Worm (Caenorhabditis elegans): ENCODE measurements around the gene D2023.1.

D2023.1 gene

ce11 chrV:11764373-11764954 is 24.9 kb upstream of the D2023.1 start, which contains the start of the genes F55A11.1 and syx-5 (continued):
- TF ChIP-seq lin-15B (tag; optimal IDR thresholded peaks at IDR 0.05) (peak; percentile 52), tlp-1 (tag; optimal IDR thresholded peaks at IDR 0.05) (no peak), elt-2 (tag; optimal IDR thresholded peaks at IDR 0.05) (peak; percentile 83), lin-35 (GFP tag; optimal IDR thresholded peaks at IDR 0.05) (peak; percentile 78 to 79), nhr-85 (tag) (peak; percentile 98), ama-1 (optimal IDR thresholded peaks at IDR 0.05) (no peak), zag-1 (tag; optimal IDR thresholded peaks at IDR 0.05) (no peak), efl-3 (GFP tag; optimal IDR thresholded peaks at IDR 0.05) (peak; percentile 81), snu-23 (GFP tag; optimal IDR thresholded peaks at IDR 0.05) (peak; percentile 97), aha-1 (tag; optimal IDR thresholded peaks at IDR 0.05) (no peak), fkh-10 (GFP tag; optimal IDR thresholded peaks at IDR 0.05) (peak; percentile 52), dsc-1 (tag; optimal IDR thresholded peaks at IDR 0.05) (peak; percentile 98), hlh-17 (GFP tag; optimal IDR thresholded peaks at IDR 0.05; ENCODE audit: borderline replicate concordance) (no peak), ceh-8 (GFP tag; optimal IDR thresholded peaks at IDR 0.05) (peak; percentile 92), nhr-90 (tag; optimal IDR thresholded peaks at IDR 0.05; ENCODE audit: poor library complexity) (peak; percentile 96), lin-39 (tag; optimal IDR thresholded peaks at IDR 0.05) (peak; percentile 97), zip-4 (GFP tag; optimal IDR thresholded peaks at IDR 0.05) (peak; percentile 92), F16B12.6 (tag; optimal IDR thresholded peaks at IDR 0.05) (peak; percentile 22), nhr-28 (tag; optimal IDR thresholded peaks at IDR 0.05) (peak; percentile 58), irx-1 (tag; optimal IDR thresholded peaks at IDR 0.05) (peak; percentile 98), Y116A8C.19 (tag; optimal IDR thresholded peaks at IDR 0.05; ENCODE audit: borderline replicate concordance) (no peak), unc-86 (tag; optimal IDR thresholded peaks at IDR 0.05) (peak; percentile 94), unc-30 (tag; optimal IDR thresholded peaks at IDR 0.05) (peak; percentile 28), ceh-63 (GFP tag; optimal IDR thresholded peaks at IDR 0.05) (no peak), fkh-8 (tag; optimal IDR thresholded peaks at IDR 0.05) (peak; percentile 91), sup-37 (GFP tag; optimal IDR thresholded peaks at IDR 0.05) (peak; percentile 94), xbp-1 (tag; optimal IDR thresholded peaks at IDR 0.05) (peak; percentile 100), ces-1 (GFP tag; optimal IDR thresholded peaks at IDR 0.05) (no peak), rnt-1 (tag; optimal IDR thresholded peaks at IDR 0.05) (peak; percentile 58), sox-4 (tag; optimal IDR thresholded peaks at IDR 0.05) (peak; percentile 95), mef-2 (tag; optimal IDR thresholded peaks at IDR 0.05) (no peak), nhr-84 (tag; optimal IDR thresholded peaks at IDR 0.05) (no peak), pax-3 (tag; optimal IDR thresholded peaks at IDR 0.05) (peak; percentile 88), ceh-88 (GFP tag; IDR thresholded peaks at IDR 0.05) (peak; percentile 88), pqm-1 (tag; optimal IDR thresholded peaks at IDR 0.05) (no peak), dpl-1 (GFP tag; optimal IDR thresholded peaks at IDR 0.05) (peak; percentile 70 to 80 (median 78)), fkh-4 (tag; optimal IDR thresholded peaks at IDR 0.05; ENCODE audit: borderline replicate concordance) (peak; percentile 82), egl-27 (tag; optimal IDR thresholded peaks at IDR 0.05) (no peak), fos-1 (tag; optimal IDR thresholded peaks at IDR 0.05) (peak; percentile 68), swsn-7 (tag; optimal IDR thresholded peaks at IDR 0.05) (peak; percentile 96), ets-5 (GFP tag; IDR thresholded peaks at IDR 0.05) (no peak), mab-9 (GFP tag; IDR thresholded peaks at IDR 0.05) (peak; percentile 87), ceh-90 (tag; optimal IDR thresholded peaks at IDR 0.05) (peak; percentile 65), hlh-4 (tag; optimal IDR thresholded peaks at IDR 0.05) (no peak), nhr-76 (tag; optimal IDR thresholded peaks at IDR 0.05) (no peak), blmp-1 (tag; optimal IDR thresholded peaks at IDR 0.05) (peak; percentile 37), nhr-19 (GFP tag; conservative IDR thresholded peaks at IDR 0.05) (peak; percentile 95), efl-1 (optimal IDR thresholded peaks at IDR 0.05) (peak; percentile 76 to 86), efl-1 (GFP tag; optimal IDR thresholded peaks at IDR 0.05 in 1 of 2) (peak; percentile 79 to 97), ceh-82 (tag; optimal IDR thresholded peaks at IDR 0.05) (peak; percentile 34 to 64 (median 57)), egl-13 (tag; optimal IDR thresholded peaks at IDR 0.05) (peak; percentile 90), mdl-1 (tag; optimal IDR thresholded peaks at IDR 0.05) (peak in 1 of 2 experiments; percentile 72), nhr-20 (tag; optimal IDR thresholded peaks at IDR 0.05) (peak; percentile 96)

Data from whole organism, L1 larva.